Worm (Caenorhabditis elegans) whole organism, late embryonic: ENCODE data around the gene sri-18.

Experiments
- dve-1 ChIP-seq: sonication (generic microtip); optimal IDR thresholded peaks from 2 replicates; lab custom pipeline; 2017; ENCODE audit warnings: antibody characterized with exemption, mild to moderate bottlenecking, missing genetic modification characterization, missing compliant biosample characterization
- elt-2 ChIP-seq: sonication (generic microtip); optimal IDR thresholded peaks from 2 replicates; lab custom pipeline; 2016; ENCODE audit warnings: missing genetic modification reagents, missing genetic modification characterization, missing compliant biosample characterization
- elt-4 ChIP-seq: sonication (generic microtip); optimal IDR thresholded peaks from 2 replicates; lab custom pipeline; 2016; ENCODE audit warnings: missing genetic modification characterization, missing compliant biosample characterization
- ztf-16 ChIP-seq: sonication (generic microtip); optimal IDR thresholded peaks from 2 replicates; lab custom pipeline; 2017; ENCODE audit warnings: missing genetic modification characterization, missing compliant biosample characterization

DNA sequence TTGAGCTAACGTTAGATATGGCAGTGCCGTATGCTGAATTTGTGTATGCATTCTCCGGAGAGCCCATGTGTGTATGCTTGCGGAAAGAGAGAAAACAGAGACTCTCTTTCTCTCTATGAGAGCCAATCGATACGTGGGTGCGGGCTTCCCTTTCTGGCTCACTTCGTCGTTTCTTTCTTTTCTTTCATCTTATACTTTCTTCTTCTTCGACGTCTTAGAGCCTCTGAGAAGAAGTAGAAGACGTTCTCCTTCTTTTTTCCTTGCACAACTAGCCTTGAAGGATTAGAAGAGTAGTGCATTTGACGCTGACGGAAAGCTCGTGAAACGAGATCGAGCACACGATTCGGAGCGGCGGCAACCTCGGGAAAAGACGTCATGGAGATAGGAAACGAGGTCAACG is 13.5 kb upstream of the sri-18 start:
- TF ChIP-seq elt-2 (no peak), dve-1 (tag; lab: Kevin White, UChicago) (no peak), elt-4 (tag; lab: Kevin White, UChicago) (no peak), ztf-16 (no peak)
